In the genomic region with DNA sequence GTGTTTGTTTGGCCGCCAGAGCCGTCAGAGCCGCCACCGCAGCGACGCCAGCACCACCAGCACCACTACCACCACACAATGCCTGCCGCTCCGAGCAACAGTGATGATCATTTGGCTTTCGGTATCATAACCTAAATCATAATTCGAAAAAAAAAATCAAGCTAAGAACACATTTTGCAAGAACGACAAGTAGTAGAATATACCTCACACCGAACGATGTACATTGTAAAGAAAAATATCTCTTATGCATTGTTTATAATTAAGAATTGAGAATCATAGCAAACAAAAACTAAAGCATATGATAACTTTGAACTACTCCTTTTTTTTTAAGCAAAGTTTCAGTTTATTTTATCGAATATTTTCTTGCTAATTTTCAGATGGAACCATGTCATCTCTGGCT, we compare ENCODE assay signal across 4 fruit fly cellular contexts.
A peak's percentile ranks its signal among the peaks of the same experiment; 100 is the strongest.
TF ChIP-seq lines count a peak whose summit lies in the region.

No protein-coding gene starts in this region.

- TF ChIP-seq CTCF in whole organism, embryonic (GFP tag; optimal IDR thresholded peaks at IDR 0.05; lab: Kevin White, UChicago) = no peak

TF ChIP-seq in whole organism, embryonic, 481 proteins besides CTCF, POLR2A, EP300 and RAD21:
- TF ChIP-seq CG12071 (GFP tag; optimal IDR thresholded peaks at IDR 0.05; lab: Kevin White, UChicago) = no peak
- TF ChIP-seq CG9817 (tag; optimal IDR thresholded peaks at IDR 0.05; lab: Kevin White, UChicago) = no peak
- TF ChIP-seq Sry-β (GFP tag; optimal IDR thresholded peaks at IDR 0.05; lab: Kevin White, UChicago) = peak; percentile 63

TF ChIP-seq in whole organism, prepupa, 60 proteins besides CTCF, POLR2A, EP300 and RAD21:
- TF ChIP-seq pdm3 (GFP tag; optimal IDR thresholded peaks at IDR 0.05; lab: Kevin White, UChicago) (peak; percentile 0), svp (GFP tag; lab: Kevin White, UChicago) (peak; percentile 60), CG15336 (GFP tag; IDR thresholded peaks at IDR 0.05; lab: Robert Waterston, UW) (no peak), CG4318 (GFP tag; optimal IDR thresholded peaks at IDR 0.05; lab: Kevin White, UChicago) (no peak), Eip78C (GFP tag; lab: Kevin White, UChicago) (peak; percentile 71), CG32006 (GFP tag; optimal IDR thresholded peaks at IDR 0.05; lab: Kevin White, UChicago) (peak; percentile 22)
TF ChIP-seq in whole organism, prepupa: peak in this region for 4.

TF ChIP-seq in whole organism, pupa, 21 proteins besides CTCF, POLR2A, EP300 and RAD21:
- TF ChIP-seq CG8159 (tag; optimal IDR thresholded peaks at IDR 0.05; lab: Kevin White, UChicago) (peak; percentile 2), CG14655 (GFP tag; optimal IDR thresholded peaks at IDR 0.05; lab: Kevin White, UChicago) (no peak), Pif1A (GFP tag; optimal IDR thresholded peaks at IDR 0.05; lab: Kevin White, UChicago) (no peak), CG8301 (tag; optimal IDR thresholded peaks at IDR 0.05; lab: Kevin White, UChicago) (no peak), CG10348 (GFP tag; IDR thresholded peaks at IDR 0.05; lab: Robert Waterston, UW) (no peak), CG32121 (GFP tag; IDR thresholded peaks at IDR 0.05; lab: Robert Waterston, UW) (no peak), CG12605 (GFP tag; IDR thresholded peaks at IDR 0.05; lab: Robert Waterston, UW) (no peak), fd96Ca (GFP tag; IDR thresholded peaks at IDR 0.05; lab: Robert Waterston, UW) (no peak)

TF ChIP-seq in whole organism, wandering third instar larva, 38 proteins besides CTCF, POLR2A, EP300 and RAD21:
- TF ChIP-seq woc (GFP tag; optimal IDR thresholded peaks at IDR 0.05; lab: Kevin White, UChicago) (peak; percentile 43), GATAd (GFP tag; optimal IDR thresholded peaks at IDR 0.05; lab: Kevin White, UChicago) (no peak), Myc (optimal IDR thresholded peaks at IDR 0.05; lab: Kevin White, UChicago) (peak; percentile 43), ey (GFP tag; optimal IDR thresholded peaks at IDR 0.05; lab: Kevin White, UChicago) (peak; percentile 6)
